Worm (Caenorhabditis elegans) whole organism, late embryonic: ENCODE results near the gene C04G6.6.
"Not testable (repeated sequence)": the region's sequence is repeated elsewhere in the genome, so short reads cannot be mapped to it uniquely, and the experiment has no call there.

Source experiments
- C08G9.2 ChIP-seq: sonication (generic microtip); optimal IDR thresholded peaks from 2 replicates; lab custom pipeline; 2016; ENCODE audit warnings: mild to moderate bottlenecking, missing genetic modification characterization, moderate library complexity, missing compliant biosample characterization
- ceh-19 ChIP-seq: fragments of 200-800 bp; sonication (Bioruptor generic); optimal IDR thresholded peaks from 2 replicates; lab custom pipeline; 2018; ENCODE audit warnings: mild to moderate bottlenecking, missing genetic modification characterization, missing compliant biosample characterization
- che-1 ChIP-seq: sonication (generic microtip); optimal IDR thresholded peaks from 2 replicates; lab custom pipeline; 2016; ENCODE audit warnings: mild to moderate bottlenecking, missing genetic modification characterization, missing compliant biosample characterization
- dmd-4 ChIP-seq: sonication (generic microtip); optimal IDR thresholded peaks from 2 replicates; lab custom pipeline; 2016; ENCODE audit warnings: borderline replicate concordance, missing genetic modification characterization, missing compliant biosample characterization
- ets-4 ChIP-seq: sonication (generic microtip); optimal IDR thresholded peaks from 2 replicates; lab custom pipeline; 2016; ENCODE audit warnings: missing genetic modification characterization, missing compliant biosample characterization
- fkh-10 ChIP-seq: fragments of 150-350 bp; optimal IDR thresholded peaks from 2 replicates; lab custom pipeline; 2014; ENCODE audit warnings: missing biosample characterization, missing genetic modification reagents, missing genetic modification characterization
- fkh-6 ChIP-seq: sonication (generic microtip); optimal IDR thresholded peaks from 2 replicates; lab custom pipeline; 2016; ENCODE audit warnings: missing genetic modification characterization, missing compliant biosample characterization
- hlh-30 ChIP-seq: sonication (generic microtip); optimal IDR thresholded peaks from 2 replicates; lab custom pipeline; 2017; ENCODE audit warnings: antibody characterized with exemption, missing genetic modification characterization, missing compliant biosample characterization; ENCODE audit not compliant: insufficient read depth
- hlh-6 ChIP-seq: sonication (generic microtip); optimal IDR thresholded peaks from 2 replicates; lab custom pipeline; 2016; ENCODE audit warnings: missing genotype, missing genetic modification characterization, missing compliant biosample characterization
- nhr-11 ChIP-seq: fragments of 150-350 bp; optimal IDR thresholded peaks from 2 replicates; lab custom pipeline; 2014; ENCODE audit warnings: missing biosample characterization, missing genetic modification characterization
- nhr-232 ChIP-seq: sonication (generic microtip); optimal IDR thresholded peaks from 2 replicates; lab custom pipeline; 2016; ENCODE audit warnings: missing genetic modification characterization, missing compliant biosample characterization
- pha-4 ChIP-seq: fragments of 150-350 bp; optimal IDR thresholded peaks from 2 replicates; lab custom pipeline; 2018; ENCODE audit warnings: missing biosample characterization, missing genetic modification reagents, missing genetic modification characterization
- tbx-2 ChIP-seq: sonication (generic microtip); optimal IDR thresholded peaks from 2 replicates; lab custom pipeline; 2016; ENCODE audit warnings: missing genetic modification characterization, missing compliant biosample characterization
- unc-3 ChIP-seq, 2 experiments: fragments of 200-800 bp in 1 of 2; sonication (Bioruptor generic) in 1 of 2; sonication (generic microtip) in 1 of 2; conservative IDR thresholded peaks in 1 of 2; optimal IDR thresholded peaks in 1 of 2; 2 replicates each; pipeline versions ENCODE4 v1.3.6 to Lab custom; 2016 to 2022; ENCODE audit warnings: missing compliant biosample characterization in 2 of 2, missing genetic modification characterization in 2 of 2, missing genetic modification reagents in 1 of 2

- not testable (repeated sequence) for TF ChIP-seq fkh-6 (tag; lab: Kevin White, UChicago); pha-4; unc-3 (tag; optimal IDR thresholded peaks at IDR 0.05; lab: Kevin White, UChicago); tbx-2; fkh-10 (GFP tag; lab: Kevin White, UChicago); nhr-232 (tag; lab: Kevin White, UChicago); hlh-30 (tag; lab: Kevin White, UChicago); dmd-4; ceh-19 (GFP tag; lab: Kevin White, UChicago); C08G9.2; ets-4; hlh-6; che-1; nhr-11
- peak; percentile 88 for TF ChIP-seq unc-3 (GFP tag; conservative IDR thresholded peaks at IDR 0.05; lab: Robert Waterston, UW)
Measured at ce11 chrII:5097463-5097862, 2.1 kb downstream of the C04G6.6 start.
